Fruit fly (Drosophila melanogaster) whole organism, embryonic: ENCODE results near the gene Tace.

Experiments
- Adf1 ChIP-seq: fragments of 200-800 bp; sonication (Bioruptor generic); IDR thresholded peaks from 2 replicates; pipeline ENCODE4 v1.3.6; 2022; ENCODE audit warnings: missing biosample characterization, missing genetic modification characterization
- Blimp-1 ChIP-seq: fragments of 200-800 bp; sonication (Bioruptor generic); optimal IDR thresholded peaks from 3 replicates; lab custom pipeline; 2018; ENCODE audit warnings: missing biosample characterization, missing genetic modification characterization, mild to moderate bottlenecking, moderate library complexity, missing genetic modification reagents
- CG10267 ChIP-seq: fragments of 200-800 bp; sonication (Bioruptor generic); optimal IDR thresholded peaks from 2 replicates; lab custom pipeline; 2018; ENCODE audit warnings: missing biosample characterization, mild to moderate bottlenecking, missing genetic modification characterization, moderate library complexity
- CG11723 ChIP-seq: fragments of 200-800 bp; sonication (Bioruptor generic); optimal IDR thresholded peaks from 2 replicates; lab custom pipeline; 2017; ENCODE audit warnings: missing biosample characterization, mild to moderate bottlenecking, missing genetic modification characterization
- CG15011 ChIP-seq: fragments of 200-800 bp; sonication (Bioruptor generic); optimal IDR thresholded peaks from 3 replicates; lab custom pipeline; 2018; ENCODE audit warnings: missing biosample characterization, mild to moderate bottlenecking, missing genetic modification characterization
- CG17361 ChIP-seq: fragments of 200-800 bp; sonication (Bioruptor generic); IDR thresholded peaks from 3 replicates; pipeline ENCODE4 v1.3.6; 2022; ENCODE audit warnings: missing biosample characterization, missing genetic modification characterization
- CG17568 ChIP-seq: fragments of 200-800 bp; sonication (Bioruptor generic); optimal IDR thresholded peaks from 2 replicates; lab custom pipeline; 2018; ENCODE audit warnings: missing biosample characterization, mild to moderate bottlenecking, missing genetic modification characterization, moderate library complexity
- CG17802 ChIP-seq: fragments of 200-800 bp; sonication (Bioruptor generic); optimal IDR thresholded peaks from 2 replicates; lab custom pipeline; 2018; ENCODE audit warnings: missing biosample characterization, mild to moderate bottlenecking, missing genetic modification characterization, moderate library complexity
- CG18262 ChIP-seq: fragments of 200-800 bp; optimal IDR thresholded peaks from 3 replicates; lab custom pipeline; 2019; ENCODE audit warnings: missing biosample characterization, mild to moderate bottlenecking, missing genetic modification characterization, moderate library complexity
- CG18619 ChIP-seq: fragments of 200-800 bp; sonication (Bioruptor generic); optimal IDR thresholded peaks from 3 replicates; lab custom pipeline; 2017; ENCODE audit warnings: missing biosample characterization, mild to moderate bottlenecking, missing genetic modification characterization
- CG31388 ChIP-seq: fragments of 200-800 bp; sonication (Bioruptor generic); optimal IDR thresholded peaks from 2 replicates; lab custom pipeline; 2016; ENCODE audit warnings: missing biosample characterization, missing genetic modification characterization
- CG5953 ChIP-seq: fragments of 200-800 bp; sonication (Bioruptor generic); IDR thresholded peaks from 2 replicates; pipeline ENCODE4 v1.3.6; 2022; ENCODE audit warnings: missing biosample characterization, missing genetic modification characterization
- CG6175 ChIP-seq: fragments of 200-800 bp; sonication (Bioruptor generic); IDR thresholded peaks from 3 replicates; pipeline ENCODE4 v1.3.6; 2022; ENCODE audit warnings: missing biosample characterization, missing genetic modification characterization
- CG7745 ChIP-seq: fragments of 200-800 bp; sonication (Bioruptor generic); optimal IDR thresholded peaks from 2 replicates; lab custom pipeline; 2018; ENCODE audit warnings: missing biosample characterization, mild to moderate bottlenecking, missing genetic modification characterization, moderate library complexity
- CG7786 ChIP-seq: fragments of 200-800 bp; sonication (Bioruptor generic); optimal IDR thresholded peaks from 2 replicates; lab custom pipeline; 2016; ENCODE audit warnings: missing biosample characterization, missing genetic modification characterization
- CG8359 ChIP-seq: fragments of 200-800 bp; sonication (Bioruptor generic); optimal IDR thresholded peaks from 2 replicates; lab custom pipeline; 2017; ENCODE audit warnings: missing biosample characterization, mild to moderate bottlenecking, missing genetic modification characterization, borderline replicate concordance
- CG8924 ChIP-seq: fragments of 200-800 bp; optimal IDR thresholded peaks from 3 replicates; lab custom pipeline; 2019; ENCODE audit warnings: missing biosample characterization, mild to moderate bottlenecking, missing genetic modification characterization, moderate library complexity
- CG9437 ChIP-seq: fragments of 200-800 bp; sonication (Bioruptor generic); optimal IDR thresholded peaks from 2 replicates; lab custom pipeline; 2018; ENCODE audit warnings: missing biosample characterization, mild to moderate bottlenecking, missing genetic modification characterization
- D19B ChIP-seq: fragments of 200-800 bp; sonication (Bioruptor generic); optimal IDR thresholded peaks from 2 replicates; lab custom pipeline; 2017; ENCODE audit warnings: missing biosample characterization, mild to moderate bottlenecking, missing genetic modification characterization
- Dbx ChIP-seq: fragments of 200-800 bp; sonication (Bioruptor generic); IDR thresholded peaks from 3 replicates; pipeline ENCODE4 v1.3.6; 2022; ENCODE audit warnings: missing biosample characterization, missing genetic modification characterization
- Drgx ChIP-seq: fragments of 200-800 bp; sonication (Bioruptor generic); IDR thresholded peaks from 2 replicates; pipeline ENCODE4 v1.3.6; 2022; ENCODE audit warnings: missing biosample characterization, missing genetic modification characterization
- ERR ChIP-seq: fragments of 200-800 bp; sonication (Bioruptor generic); optimal IDR thresholded peaks from 2 replicates; lab custom pipeline; 2016; ENCODE audit warnings: missing biosample characterization, missing genetic modification characterization
- Fer2 ChIP-seq: fragments of 200-800 bp; sonication (Bioruptor generic); optimal IDR thresholded peaks from 2 replicates; lab custom pipeline; 2018; ENCODE audit warnings: missing biosample characterization, mild to moderate bottlenecking, missing genetic modification characterization, moderate library complexity
- Hand ChIP-seq: fragments of 200-800 bp; sonication (Bioruptor generic); optimal IDR thresholded peaks from 2 replicates; lab custom pipeline; 2017; ENCODE audit warnings: mild to moderate bottlenecking, missing biosample characterization, missing genetic modification reagents, missing genetic modification characterization
- Lhr ChIP-seq: fragments of 200-800 bp; sonication (Bioruptor generic); optimal IDR thresholded peaks from 3 replicates; lab custom pipeline; 2017; ENCODE audit warnings: mild to moderate bottlenecking, missing biosample characterization, missing genetic modification reagents, missing genetic modification characterization
- NFAT ChIP-seq: fragments of 200-800 bp; sonication (Bioruptor generic); IDR thresholded peaks from 2 replicates; pipeline ENCODE4 v1.3.6; 2022; ENCODE audit warnings: missing biosample characterization, missing genetic modification characterization
- Nf-YC ChIP-seq: fragments of 200-800 bp; optimal IDR thresholded peaks from 3 replicates; lab custom pipeline; 2019; ENCODE audit warnings: missing biosample characterization, mild to moderate bottlenecking, missing genetic modification characterization, moderate library complexity
- Opbp ChIP-seq: fragments of 200-800 bp; sonication (Bioruptor generic); IDR thresholded peaks from 3 replicates; pipeline ENCODE4 v1.3.6; 2022; ENCODE audit warnings: missing biosample characterization, missing genetic modification characterization; ENCODE audit not compliant: partially characterized antibody
- Scr ChIP-seq: fragments of 200-800 bp; sonication (Bioruptor generic); IDR thresholded peaks from 2 replicates; pipeline ENCODE4 v1.3.6; 2022; ENCODE audit warnings: missing biosample characterization, missing genetic modification characterization; ENCODE audit not compliant: partially characterized antibody
- Sin3A ChIP-seq: fragments of >200 bp; optimal IDR thresholded peaks from 2 replicates; lab custom pipeline; 2018
- Sry-δ ChIP-seq: fragments of 200-800 bp; sonication (Bioruptor generic); optimal IDR thresholded peaks from 2 replicates; lab custom pipeline; 2016; ENCODE audit warnings: missing biosample characterization, missing genetic modification characterization
- Xbp1 ChIP-seq: fragments of 200-800 bp; sonication (Bioruptor generic); optimal IDR thresholded peaks from 3 replicates; lab custom pipeline; 2016; ENCODE audit warnings: missing biosample characterization, mild to moderate bottlenecking, missing genetic modification characterization
- ab ChIP-seq: fragments of 200-800 bp; sonication (Bioruptor generic); optimal IDR thresholded peaks from 2 replicates; lab custom pipeline; 2016; ENCODE audit warnings: missing biosample characterization, missing genetic modification characterization
- ap ChIP-seq: fragments of 200-800 bp; sonication (Bioruptor generic); IDR thresholded peaks from 2 replicates; pipeline ENCODE4 v1.3.6; 2022; ENCODE audit warnings: missing biosample characterization, missing genetic modification characterization
- bbx ChIP-seq: fragments of 200-800 bp; sonication (Bioruptor generic); IDR thresholded peaks from 2 replicates; pipeline ENCODE4 v1.3.6; 2022; ENCODE audit warnings: missing biosample characterization, missing genetic modification characterization; ENCODE audit not compliant: partially characterized antibody
- bowl ChIP-seq: fragments of 200-800 bp; sonication (Bioruptor generic); IDR thresholded peaks from 2 replicates; pipeline ENCODE4 v1.3.6; 2022; ENCODE audit warnings: missing biosample characterization, missing genetic modification characterization
- chn ChIP-seq: fragments of 200-800 bp; sonication (Bioruptor generic); optimal IDR thresholded peaks from 2 replicates; lab custom pipeline; 2016; ENCODE audit warnings: missing biosample characterization, missing genetic modification characterization
- dm ChIP-seq: fragments of 200-800 bp; sonication (Bioruptor generic); optimal IDR thresholded peaks from 3 replicates; lab custom pipeline; 2016; ENCODE audit warnings: missing biosample characterization, missing genetic modification characterization
- exex ChIP-seq: fragments of 200-800 bp; sonication (Bioruptor generic); optimal IDR thresholded peaks from 4 replicates; lab custom pipeline; 2018; ENCODE audit warnings: missing biosample characterization, mild to moderate bottlenecking, missing genetic modification characterization, moderate library complexity
- ftz-f1 ChIP-seq: fragments of 200-800 bp; sonication (Bioruptor generic); optimal IDR thresholded peaks from 2 replicates; lab custom pipeline; 2016; ENCODE audit warnings: missing biosample characterization, missing genetic modification characterization
- gcm ChIP-seq: fragments of 200-800 bp; sonication (Bioruptor generic); optimal IDR thresholded peaks from 2 replicates; lab custom pipeline; 2019; ENCODE audit warnings: missing biosample characterization, mild to moderate bottlenecking, missing genetic modification characterization, moderate library complexity
- inv ChIP-seq: fragments of 200-800 bp; sonication (Bioruptor generic); IDR thresholded peaks from 2 replicates; pipeline ENCODE4 v1.3.6; 2022; ENCODE audit warnings: missing biosample characterization, missing genetic modification characterization; ENCODE audit not compliant: partially characterized antibody
- knrl ChIP-seq: fragments of 200-800 bp; sonication (Bioruptor generic); IDR thresholded peaks from 3 replicates; pipeline ENCODE4 v1.3.6; 2022; ENCODE audit warnings: missing biosample characterization, missing genetic modification characterization; ENCODE audit not compliant: partially characterized antibody
- luna ChIP-seq: fragments of 200-800 bp; sonication (Bioruptor generic); optimal IDR thresholded peaks from 2 replicates; lab custom pipeline; 2016; ENCODE audit warnings: missing biosample characterization, missing genetic modification characterization
- pho ChIP-seq: fragments of 200-800 bp; sonication (Bioruptor generic); optimal IDR thresholded peaks from 2 replicates; lab custom pipeline; 2016; ENCODE audit warnings: missing biosample characterization, missing genetic modification characterization
- rib ChIP-seq: fragments of 200-800 bp; sonication (Bioruptor generic); IDR thresholded peaks from 2 replicates; pipeline ENCODE4 v1.3.6; 2022; ENCODE audit warnings: missing biosample characterization, missing genetic modification characterization
- sens-2 ChIP-seq: fragments of 200-800 bp; sonication (Bioruptor generic); IDR thresholded peaks from 2 replicates; pipeline ENCODE4 v1.3.6; 2022; ENCODE audit warnings: missing biosample characterization, missing genetic modification characterization
- tgo ChIP-seq: fragments of 200-800 bp; sonication (Bioruptor generic); IDR thresholded peaks from 3 replicates; pipeline ENCODE4 v1.3.6; 2022; ENCODE audit warnings: missing biosample characterization, missing genetic modification characterization
- ttk ChIP-seq: fragments of 200-800 bp; sonication (Bioruptor generic); IDR thresholded peaks from 2 replicates; pipeline ENCODE4 v2.1.2; 2022; ENCODE audit warnings: missing biosample characterization, missing genetic modification characterization

The Tace gene

dm6 chr3R:30043139-30043744 is 42.9 kb downstream of the Tace start, which contains the start of gene Sry-delta (continued):
- TF ChIP-seq pho (GFP tag; lab: Kevin White, UChicago) = peak; percentile 91
- TF ChIP-seq rib (GFP tag; lab: Robert Waterston, UW) = peak; percentile 78
- peak; percentile 24 for TF ChIP-seq gcm (GFP tag; lab: Kevin White, UChicago)
- peak; percentile 85 for TF ChIP-seq chn
- peak; percentile 46 for TF ChIP-seq ap (GFP tag; lab: Robert Waterston, UW)
- no peak for TF ChIP-seq Hand (GFP tag; lab: Kevin White, UChicago)
- peak; percentile 83 for TF ChIP-seq CG17802 (tag; lab: Kevin White, UChicago)
- TF ChIP-seq Dbx (GFP tag; lab: Robert Waterston, UW) = peak; percentile 92
- peak; percentile 79 for TF ChIP-seq CG10267 (tag; lab: Kevin White, UChicago)
- peak; percentile 85 for TF ChIP-seq CG7786 (GFP tag; lab: Kevin White, UChicago)
- peak; percentile 86 for TF ChIP-seq ERR (GFP tag; lab: Kevin White, UChicago)
- TF ChIP-seq CG8924 (tag; lab: Kevin White, UChicago) = peak; percentile 81
- peak; percentile 74 for TF ChIP-seq CG11723
- TF ChIP-seq bowl (GFP tag; lab: Robert Waterston, UW) = 0 out of 2 replicates have a peak, but pooled peaks have one; percentile 25
- TF ChIP-seq inv (GFP tag; lab: Robert Waterston, UW) = peak; percentile 66; the same call in 1 of the 2 replicates
- peak; percentile 79 for TF ChIP-seq knrl (GFP tag; lab: Robert Waterston, UW)
- TF ChIP-seq Lhr (GFP tag; lab: Kevin White, UChicago) = peak; percentile 23
- TF ChIP-seq Blimp-1 = no peak
- peak; percentile 71 for TF ChIP-seq Sin3A (lab: Kevin White, UChicago)
- TF ChIP-seq CG15011 (GFP tag; lab: Kevin White, UChicago) = no peak
- TF ChIP-seq CG9437 (GFP tag; lab: Kevin White, UChicago) = no peak
- no peak for TF ChIP-seq CG8359 (GFP tag; lab: Kevin White, UChicago)
- no peak for TF ChIP-seq CG7745 (tag; lab: Kevin White, UChicago)
- TF ChIP-seq ftz-f1 (GFP tag; lab: Kevin White, UChicago) = peak; percentile 79
- TF ChIP-seq tgo (GFP tag; lab: Robert Waterston, UW) = peak; percentile 75
- TF ChIP-seq Fer2 (tag; lab: Kevin White, UChicago) = peak; percentile 42
- TF ChIP-seq Adf1 (GFP tag; lab: Robert Waterston, UW) = peak; percentile 55; the same call in 1 of the 2 replicates
- TF ChIP-seq Nf-YC (tag; lab: Kevin White, UChicago) = peak; percentile 63
- TF ChIP-seq Drgx (GFP tag; lab: Robert Waterston, UW) = peak; percentile 55; the same call in 1 of the 2 replicates
- 0 out of 2 replicates have a peak, but pooled peaks have one; percentile 23 for TF ChIP-seq CG5953
- TF ChIP-seq CG17361 (GFP tag; lab: Robert Waterston, UW) = peak; percentile 71
- peak; percentile 84 for TF ChIP-seq luna
- TF ChIP-seq Sry-δ (GFP tag; lab: Kevin White, UChicago) = peak; percentile 99
- TF ChIP-seq bbx (GFP tag; lab: Robert Waterston, UW) = peak; percentile 77
- peak; percentile 88 for TF ChIP-seq NFAT
- TF ChIP-seq dm (GFP tag; lab: Kevin White, UChicago) = peak; percentile 82
- TF ChIP-seq CG31388 (GFP tag; lab: Kevin White, UChicago) = peak; percentile 60
- peak; percentile 63 for TF ChIP-seq CG18262 (tag; lab: Kevin White, UChicago)
- peak; percentile 48; the same call in 1 of the 3 replicates for TF ChIP-seq CG6175
- TF ChIP-seq CG18619 (GFP tag; lab: Kevin White, UChicago) = peak; percentile 62
- TF ChIP-seq ttk (GFP tag; lab: Robert Waterston, UW) = peak; percentile 69
- TF ChIP-seq sens-2 (GFP tag; lab: Robert Waterston, UW) = peak; percentile 61; the same call in 1 of the 2 replicates
- peak; percentile 91 for TF ChIP-seq Xbp1
- TF ChIP-seq Opbp (GFP tag; lab: Robert Waterston, UW) = peak; percentile 87
- no peak for TF ChIP-seq D19B (GFP tag; lab: Kevin White, UChicago)
- no peak for TF ChIP-seq CG17568 (GFP tag; lab: Kevin White, UChicago)
- TF ChIP-seq ab (GFP tag; lab: Kevin White, UChicago) = peak; percentile 45
- TF ChIP-seq Scr (GFP tag; lab: Robert Waterston, UW) = peak; percentile 76
- TF ChIP-seq exex = no peak
